Worm (Caenorhabditis elegans): ENCODE results near the gene Y54G11A.2.

Y54G11A.2 gene

DNA sequence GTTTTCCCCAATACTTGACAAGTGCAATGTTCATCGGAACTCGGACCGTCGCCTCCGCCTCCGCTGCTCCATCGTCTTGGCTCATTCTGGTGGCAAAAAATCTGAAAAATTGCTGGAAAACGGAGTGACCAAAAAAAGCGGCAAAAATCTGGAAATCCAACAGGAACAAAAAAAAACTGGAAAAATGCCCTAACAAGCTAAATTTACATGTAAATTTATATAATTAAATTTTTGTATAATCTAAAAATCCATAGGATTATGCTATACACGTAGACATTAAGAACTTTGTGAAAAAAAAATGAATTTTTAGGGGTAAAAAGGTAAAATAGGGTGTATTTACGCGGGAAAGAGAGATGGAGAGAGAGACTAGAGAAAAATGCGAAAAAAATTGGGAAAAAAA lies 26.0 kb upstream of the Y54G11A.2 start, which contains the start of gene Y48B6A.13:
Gene Y48B6A.13, minus strand, starts transcription at position 101 of the 400 bp plus-strand sequence.
- TF ChIP-seq hpl-2 (GFP tag; optimal IDR thresholded peaks at IDR 0.05) = no peak
- TF ChIP-seq blmp-1 (tag; optimal IDR thresholded peaks at IDR 0.05) = no peak
- no peak for TF ChIP-seq egl-13 (tag; optimal IDR thresholded peaks at IDR 0.05)
- TF ChIP-seq sup-37 (GFP tag; optimal IDR thresholded peaks at IDR 0.05) = no peak

DNA sequence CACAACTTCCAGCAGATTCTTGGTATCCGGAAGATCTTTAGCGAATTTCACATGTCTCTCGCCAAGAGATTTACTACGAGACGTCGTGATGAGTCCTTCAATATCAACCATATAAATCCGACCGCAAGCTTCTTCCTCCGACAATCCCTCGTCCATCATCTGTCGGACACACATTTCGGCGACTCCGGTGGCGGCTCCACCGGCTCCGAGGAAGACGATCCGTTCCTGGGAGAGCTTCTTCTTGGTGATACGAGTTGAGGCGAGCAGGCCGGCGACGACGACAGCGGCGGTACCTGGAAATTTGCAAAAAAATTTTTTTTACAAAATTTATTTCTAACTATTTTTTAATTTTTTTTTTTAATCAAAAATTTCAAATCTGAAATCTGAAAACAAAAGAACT lies 22.1 kb upstream of the Y54G11A.2 start:
- no peak for TF ChIP-seq rnt-1 (tag; optimal IDR thresholded peaks at IDR 0.05)
- TF ChIP-seq ets-5 (GFP tag; IDR thresholded peaks at IDR 0.05) = no peak
- TF ChIP-seq nhr-28 (tag; optimal IDR thresholded peaks at IDR 0.05) = no peak
- TF ChIP-seq zag-1 (tag; optimal IDR thresholded peaks at IDR 0.05) = no peak
- TF ChIP-seq snpc-4 (tag; optimal IDR thresholded peaks at IDR 0.05) = no peak
- no peak for TF ChIP-seq tlp-1 (tag; optimal IDR thresholded peaks at IDR 0.05)
- TF ChIP-seq zip-4 (GFP tag; optimal IDR thresholded peaks at IDR 0.05) = no peak
- no peak for TF ChIP-seq isw-1 (GFP tag; IDR thresholded peaks at IDR 0.05)
- no peak for TF ChIP-seq sup-37 (GFP tag; optimal IDR thresholded peaks at IDR 0.05)
- no peak for TF ChIP-seq fkh-8 (tag; optimal IDR thresholded peaks at IDR 0.05)
- no peak for TF ChIP-seq nhr-11 (tag; optimal IDR thresholded peaks at IDR 0.05)
- no peak for TF ChIP-seq lin-14 (GFP tag; optimal IDR thresholded peaks at IDR 0.05)
- TF ChIP-seq vab-15 (tag; optimal IDR thresholded peaks at IDR 0.05) = no peak

DNA sequence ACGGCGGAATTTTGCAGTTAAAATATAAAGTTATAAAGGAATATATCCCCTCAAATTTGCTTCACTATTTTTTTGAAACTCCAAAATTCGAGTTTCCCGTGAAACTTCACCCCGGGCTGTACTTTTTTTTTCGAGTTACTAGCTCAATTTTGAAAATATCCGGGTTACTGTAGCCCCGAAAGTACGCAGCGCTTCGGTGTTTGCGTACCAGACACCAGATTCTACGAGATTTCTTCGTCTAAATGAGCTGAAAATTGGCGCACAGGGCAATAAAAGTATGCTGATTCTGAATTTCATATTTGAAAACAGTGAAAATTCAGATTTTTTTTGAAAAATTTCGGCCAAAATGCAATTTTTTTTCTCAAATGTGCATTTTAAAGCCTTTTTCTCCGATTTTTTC lies 21.2 kb upstream of the Y54G11A.2 start:
- no peak for TF ChIP-seq aha-1 (tag; optimal IDR thresholded peaks at IDR 0.05)
- TF ChIP-seq nhr-237 (tag; optimal IDR thresholded peaks at IDR 0.05) = no peak
- no peak for TF ChIP-seq unc-86 (tag; optimal IDR thresholded peaks at IDR 0.05)
- no peak for TF ChIP-seq mef-2 (tag; optimal IDR thresholded peaks at IDR 0.05)
- no peak for TF ChIP-seq nhr-11 (tag; optimal IDR thresholded peaks at IDR 0.05)
- TF ChIP-seq nhr-76 (tag; optimal IDR thresholded peaks at IDR 0.05) = no peak
- no peak for TF ChIP-seq blmp-1 (tag; optimal IDR thresholded peaks at IDR 0.05)
- no peak for TF ChIP-seq tbx-2 (tag; optimal IDR thresholded peaks at IDR 0.05)
- TF ChIP-seq C16A3.4 (tag; optimal IDR thresholded peaks at IDR 0.05) = no peak
- TF ChIP-seq nhr-85 (tag) = no peak
- TF ChIP-seq hlh-17 (GFP tag; optimal IDR thresholded peaks at IDR 0.05; ENCODE audit: borderline replicate concordance) = no peak
- TF ChIP-seq ceh-8 (GFP tag; optimal IDR thresholded peaks at IDR 0.05) = no peak
- TF ChIP-seq unc-30 (tag; optimal IDR thresholded peaks at IDR 0.05) = no peak
- no peak for TF ChIP-seq dpl-1 (GFP tag; optimal IDR thresholded peaks at IDR 0.05)
- no peak for TF ChIP-seq fkh-4 (tag; optimal IDR thresholded peaks at IDR 0.05; ENCODE audit: borderline replicate concordance)
- TF ChIP-seq ztf-11 (tag; optimal IDR thresholded peaks at IDR 0.05) = no peak
- TF ChIP-seq nhr-77 (tag; optimal IDR thresholded peaks at IDR 0.05) = no peak
- TF ChIP-seq ama-1 (optimal IDR thresholded peaks at IDR 0.05) = no peak

DNA sequence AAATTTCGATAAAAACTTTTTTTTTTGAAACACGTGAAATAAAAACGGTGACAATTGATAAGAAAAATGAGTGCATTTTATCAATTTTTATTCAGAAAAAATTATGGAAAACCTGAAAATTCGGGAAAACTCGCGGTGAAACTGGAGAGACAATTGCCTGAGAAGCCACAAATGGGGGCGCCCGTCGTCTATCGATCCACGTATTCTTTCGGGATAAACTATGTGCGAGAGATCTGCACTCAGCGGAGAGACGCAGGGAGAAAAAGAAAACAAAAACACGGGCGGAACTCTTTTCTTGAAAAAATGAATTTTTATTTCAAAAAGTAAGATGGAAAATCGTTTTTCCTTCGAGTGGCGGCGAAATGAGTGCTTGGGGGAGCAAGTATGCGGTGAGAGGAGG lies 18.3 kb upstream of the Y54G11A.2 start, which contains the start of gene men-1:
Gene men-1, minus strand, starts transcription at position 242 of the 400 bp plus-strand sequence.
- peak; percentile 56 for TF ChIP-seq nhr-85 (tag)
- no peak for TF ChIP-seq ceh-63 (GFP tag; optimal IDR thresholded peaks at IDR 0.05)
- TF ChIP-seq efl-1 (optimal IDR thresholded peaks at IDR 0.05) = no peak
- TF ChIP-seq efl-1 (GFP tag; optimal IDR thresholded peaks at IDR 0.05 in 1 of 2) = peak in 1 of 2 experiments; percentile 79
- peak; percentile 23 for TF ChIP-seq lin-14 (GFP tag; optimal IDR thresholded peaks at IDR 0.05)

DNA sequence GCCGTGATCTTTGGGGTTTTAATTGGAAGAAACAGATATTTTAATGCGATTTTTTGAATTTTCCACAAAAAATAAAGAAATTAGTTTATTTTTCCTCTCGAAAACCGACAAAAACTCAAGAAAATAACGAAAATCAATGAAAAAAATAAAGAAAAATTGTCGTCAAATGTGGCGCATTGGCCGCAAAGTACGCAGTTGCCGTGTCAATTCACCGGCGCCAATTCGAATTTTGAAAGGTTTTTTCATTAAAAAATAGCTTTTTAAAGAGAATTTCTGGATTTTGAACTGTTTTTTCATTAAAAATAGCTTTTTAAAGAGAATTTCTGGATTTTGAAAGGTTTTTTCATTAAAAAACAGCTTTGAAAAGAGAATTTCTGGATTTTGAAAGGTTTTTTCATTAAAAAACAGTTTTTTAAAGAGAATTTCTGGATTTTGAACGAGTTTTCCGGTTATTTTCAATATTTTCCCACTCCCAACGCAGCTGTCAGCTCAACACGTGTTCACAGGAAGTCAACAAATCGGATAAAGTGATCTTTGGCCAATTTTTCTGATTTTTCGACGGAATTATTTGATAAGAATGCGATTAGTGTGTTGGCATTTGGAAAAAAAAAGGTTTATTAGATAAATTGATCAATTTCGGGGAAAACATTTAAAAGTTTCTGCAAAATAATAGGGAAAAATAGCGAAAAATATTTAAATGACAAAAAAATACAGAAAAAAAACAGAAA lies 17.6 kb upstream of the Y54G11A.2 start:
- TF ChIP-seq F16B12.6 (tag; optimal IDR thresholded peaks at IDR 0.05) = peak; percentile 66
- peak; percentile 49 to 75 for TF ChIP-seq efl-1 (optimal IDR thresholded peaks at IDR 0.05)
- peak; percentile 80 to 96 for TF ChIP-seq efl-1 (GFP tag; optimal IDR thresholded peaks at IDR 0.05 in 1 of 2)
- no peak for TF ChIP-seq ets-5 (GFP tag; IDR thresholded peaks at IDR 0.05)
- no peak for TF ChIP-seq grh-1 (GFP tag; IDR thresholded peaks at IDR 0.05)
- TF ChIP-seq lin-14 (GFP tag; optimal IDR thresholded peaks at IDR 0.05) = peak; percentile 17
- TF ChIP-seq mdl-1 (tag; optimal IDR thresholded peaks at IDR 0.05) = no peak
- peak; percentile 56 to 77 (median 63) for TF ChIP-seq dpl-1 (GFP tag; optimal IDR thresholded peaks at IDR 0.05)
- TF ChIP-seq lsy-2 (tag; optimal IDR thresholded peaks at IDR 0.05) = peak in 1 of 2 experiments; percentile 10
- no peak for TF ChIP-seq efl-3 (GFP tag; optimal IDR thresholded peaks at IDR 0.05)
- peak; percentile 2 to 81 for TF ChIP-seq lin-35 (GFP tag; optimal IDR thresholded peaks at IDR 0.05)
- peak; percentile 6 for TF ChIP-seq elt-2 (tag; optimal IDR thresholded peaks at IDR 0.05)
